Worm (Caenorhabditis elegans): ENCODE results near the gene sre-55.

DNA sequence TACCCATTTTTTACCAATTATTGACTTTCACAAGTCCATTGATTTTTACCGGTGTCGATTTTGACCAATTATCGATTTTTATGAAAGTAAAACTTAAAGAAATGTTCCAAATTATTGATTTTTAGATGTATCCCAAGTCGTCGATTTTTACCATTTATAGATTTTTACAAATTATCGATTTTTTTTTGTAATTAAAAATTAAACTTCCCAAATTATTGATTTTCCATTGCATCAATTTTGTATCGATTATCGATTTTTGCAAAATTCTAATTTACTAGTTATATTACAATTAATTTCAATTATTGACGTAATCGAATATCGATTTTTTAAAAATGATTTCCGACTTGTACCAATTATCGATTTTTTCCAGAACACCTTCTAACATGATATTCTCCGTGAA, 26.0 kb upstream of the sre-55 start, which contains the start of gene sre-50:
- TF ChIP-seq mep-1 (tag; optimal IDR thresholded peaks at IDR 0.05) (no peak), M03D4.4 (tag; optimal IDR thresholded peaks at IDR 0.05) (no peak), ces-1 (GFP tag; optimal IDR thresholded peaks at IDR 0.05) (no peak), nhr-28 (tag; optimal IDR thresholded peaks at IDR 0.05) (no peak), ztf-11 (tag; optimal IDR thresholded peaks at IDR 0.05) (no peak), mab-5 (tag; optimal IDR thresholded peaks at IDR 0.05) (no peak), blmp-1 (tag; optimal IDR thresholded peaks at IDR 0.05) (no peak), elt-3 (tag; optimal IDR thresholded peaks at IDR 0.05) (no peak), snpc-4 (tag; optimal IDR thresholded peaks at IDR 0.05) (no peak), mls-2 (tag; optimal IDR thresholded peaks at IDR 0.05) (no peak), lsy-2 (tag; optimal IDR thresholded peaks at IDR 0.05) (no peak), tbx-8 (GFP tag; optimal IDR thresholded peaks at IDR 0.05) (no peak), unc-39 (tag; optimal IDR thresholded peaks at IDR 0.05) (no peak)
